Worm (Caenorhabditis elegans) whole organism, L4/young adult: ENCODE results near the gene C26B2.8.

Experiments used
- W03F9.2 ChIP-seq: fragments of 150-350 bp; optimal IDR thresholded peaks from 2 replicates; lab custom pipeline; 2014; ENCODE audit warnings: missing biosample characterization, missing genetic modification characterization
- dao-5 ChIP-seq: sonication (generic microtip); optimal IDR thresholded peaks from 2 replicates; lab custom pipeline; 2016; ENCODE audit warnings: missing genotype, missing genetic modification characterization, moderate library complexity, missing compliant biosample characterization
- him-1 ChIP-seq: sonication (generic microtip); optimal IDR thresholded peaks from 2 replicates; lab custom pipeline; 2016; ENCODE audit warnings: missing genotype, missing genetic modification reagents, missing genetic modification characterization, missing compliant biosample characterization

The C26B2.8 gene

ce11 chrIV:8028372-8028771 lies 14.4 kb downstream of the C26B2.8 start:
- TF ChIP-seq him-1, result no peak

ce11 chrIV:8029413-8029812 lies 15.5 kb downstream of the C26B2.8 start, which contains the start of gene nhr-31:
TSS of gene nhr-31 (minus strand) at chrIV:8029513.
- TF ChIP-seq dao-5 (tag; lab: Kevin White, UChicago) (no peak), W03F9.2 (no peak), him-1 (no peak)

ce11 chrIV:8030099-8030498 lies 16.1 kb downstream of the C26B2.8 start:
- TF ChIP-seq dao-5 (tag; lab: Kevin White, UChicago) (no peak), him-1 (no peak), W03F9.2 (no peak)

ce11 chrIV:8032135-8032915 lies 18.4 kb downstream of the C26B2.8 start:
- TF ChIP-seq dao-5 (tag; lab: Kevin White, UChicago) (no peak), W03F9.2 (no peak), him-1 (no peak)

- TF ChIP-seq dao-5 (tag; lab: Kevin White, UChicago), result no peak
- TF ChIP-seq W03F9.2, result no peak
- no peak for TF ChIP-seq him-1
Observed at ce11 chrIV:8034182-8034581, 20.2 kb downstream of the C26B2.8 start.

- TF ChIP-seq dao-5 (tag; lab: Kevin White, UChicago) (no peak), W03F9.2 (no peak), him-1 (no peak)
Observed at ce11 chrIV:8036492-8036891, 22.5 kb downstream of the C26B2.8 start.

- TF ChIP-seq him-1 (peak; percentile 21), dao-5 (tag; lab: Kevin White, UChicago) (no peak)
Observed at ce11 chrIV:8040610-8041317, 26.8 kb downstream of the C26B2.8 start.

ce11 chrIV:8042005-8042404 lies 28.1 kb downstream of the C26B2.8 start:
- TF ChIP-seq him-1, result no peak
- no peak for TF ChIP-seq dao-5 (tag; lab: Kevin White, UChicago)
- no peak for TF ChIP-seq W03F9.2

ce11 chrIV:8042897-8043296 lies 28.9 kb downstream of the C26B2.8 start:
- TF ChIP-seq W03F9.2 (no peak), dao-5 (tag; lab: Kevin White, UChicago) (no peak), him-1 (no peak)

- TF ChIP-seq him-1, result no peak
- no peak for TF ChIP-seq dao-5 (tag; lab: Kevin White, UChicago)
- TF ChIP-seq W03F9.2, result no peak
Observed at ce11 chrIV:8043722-8044121, 29.8 kb downstream of the C26B2.8 start.

- TF ChIP-seq W03F9.2, result no peak
- no peak for TF ChIP-seq dao-5 (tag; lab: Kevin White, UChicago)
- no peak for TF ChIP-seq him-1
Observed at ce11 chrIV:8044574-8044973, 30.6 kb downstream of the C26B2.8 start, which contains the start of gene nhr-258. TSS of gene nhr-258 (plus strand) at chrIV:8044938.

ce11 chrIV:8048083-8048482 lies 34.1 kb downstream of the C26B2.8 start:
- TF ChIP-seq W03F9.2 (no peak), him-1 (no peak), dao-5 (tag; lab: Kevin White, UChicago) (no peak)

ce11 chrIV:8052694-8053093 lies 38.7 kb downstream of the C26B2.8 start:
- TF ChIP-seq dao-5 (tag; lab: Kevin White, UChicago), result no peak
- no peak for TF ChIP-seq him-1
- TF ChIP-seq W03F9.2, result no peak

- no peak for TF ChIP-seq dao-5 (tag; lab: Kevin White, UChicago)
- no peak for TF ChIP-seq him-1
- TF ChIP-seq W03F9.2, result no peak
Observed at ce11 chrIV:8053955-8054354, 40.0 kb downstream of the C26B2.8 start.

- TF ChIP-seq him-1, result no peak
- no peak for TF ChIP-seq W03F9.2
- no peak for TF ChIP-seq dao-5 (tag; lab: Kevin White, UChicago)
Observed at ce11 chrIV:8061267-8061666, 47.3 kb downstream of the C26B2.8 start.
